Fruit fly (Drosophila melanogaster) whole organism, pupa: ENCODE results near the gene CG9515.
A peak's percentile ranks its signal among the peaks of the same experiment; 100 is the strongest.

ENCODE experiments used
- CG10348 ChIP-seq: fragments of 200-800 bp; sonication (Bioruptor generic); IDR thresholded peaks from 2 replicates; pipeline ENCODE4 v1.3.6; 2022; ENCODE audit warnings: missing biosample characterization, missing genetic modification characterization
- CG13204 ChIP-seq: fragments of 200-800 bp; sonication (Bioruptor generic); optimal IDR thresholded peaks from 2 replicates; lab custom pipeline; 2018; ENCODE audit warnings: missing biosample characterization, mild to moderate bottlenecking, missing genetic modification characterization, moderate library complexity
- CG15710 ChIP-seq: fragments of 200-800 bp; sonication (Bioruptor generic); optimal IDR thresholded peaks from 2 replicates; lab custom pipeline; 2018; ENCODE audit warnings: missing biosample characterization, mild to moderate bottlenecking, missing genetic modification characterization, moderate library complexity
- CG8301 ChIP-seq: fragments of 200-800 bp; sonication (Bioruptor generic); optimal IDR thresholded peaks from 2 replicates; lab custom pipeline; 2018; ENCODE audit warnings: missing biosample characterization, mild to moderate bottlenecking, missing genetic modification characterization
- D1 ChIP-seq: fragments of 200-800 bp; sonication (Bioruptor generic); optimal IDR thresholded peaks from 2 replicates; lab custom pipeline; 2018; ENCODE audit warnings: missing biosample characterization, mild to moderate bottlenecking, missing genetic modification characterization, moderate library complexity
- EcR ChIP-seq: fragments of 200-800 bp; sonication (Bioruptor generic); optimal IDR thresholded peaks from 3 replicates; lab custom pipeline; 2019; ENCODE audit warnings: missing biosample characterization, missing genetic modification characterization, mild to moderate bottlenecking, moderate library complexity, missing genetic modification reagents
- Pif1A ChIP-seq: fragments of 200-800 bp; sonication (Bioruptor generic); optimal IDR thresholded peaks from 3 replicates; lab custom pipeline; 2016; ENCODE audit warnings: missing biosample characterization, missing genetic modification characterization
- Snoo ChIP-seq: fragments of 200-800 bp; sonication (Bioruptor generic); optimal IDR thresholded peaks from 3 replicates; lab custom pipeline; 2017; ENCODE audit warnings: missing biosample characterization, mild to moderate bottlenecking, missing genetic modification characterization, inconsistent platforms
- fd96Ca ChIP-seq: fragments of 200-800 bp; sonication (Bioruptor generic); IDR thresholded peaks from 3 replicates; pipeline ENCODE4 v1.3.6; 2022; ENCODE audit warnings: missing biosample characterization, missing genetic modification characterization
- gl ChIP-seq: fragments of 200-800 bp; sonication (Bioruptor generic); optimal IDR thresholded peaks from 2 replicates; lab custom pipeline; 2018; ENCODE audit warnings: missing biosample characterization, mild to moderate bottlenecking, missing genetic modification characterization

DNA sequence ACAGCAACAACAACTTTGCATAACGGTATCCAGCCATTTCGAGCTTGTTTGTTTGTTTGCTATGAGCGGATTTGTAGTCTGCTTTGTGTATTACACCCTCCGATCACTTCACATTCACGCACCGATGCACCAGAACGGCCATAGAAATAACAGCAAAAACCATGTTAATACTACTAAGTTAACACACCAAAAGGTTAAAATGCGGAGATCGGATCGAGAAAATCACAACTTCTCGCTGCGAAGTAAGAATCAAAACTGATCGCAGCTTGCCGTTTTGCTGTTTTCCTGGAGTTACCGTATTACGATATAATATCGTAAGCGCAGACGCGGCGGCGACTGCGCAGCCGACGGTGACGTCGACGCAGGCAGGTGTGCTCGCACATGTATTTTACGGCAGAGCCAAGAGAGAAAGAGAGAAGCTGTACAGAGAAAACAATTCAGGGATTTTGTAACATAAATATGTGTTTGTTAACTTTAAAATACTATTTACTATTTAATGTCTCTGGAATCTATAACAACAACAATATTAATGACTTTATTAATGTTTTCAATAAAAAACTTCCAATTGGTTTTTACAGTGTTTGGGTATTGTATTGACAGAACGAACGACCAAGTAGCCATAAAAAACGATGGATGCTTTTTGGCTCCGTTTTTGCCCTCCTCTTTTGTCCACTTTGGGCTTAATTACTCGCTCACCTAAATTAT is 41.7 kb upstream of the CG9515 start, which contains the start of gene CG13101:
- TF ChIP-seq EcR (GFP tag; lab: Kevin White, UChicago) (no peak), gl (peak; percentile 78), Pif1A (GFP tag; lab: Kevin White, UChicago) (peak; percentile 85), fd96Ca (GFP tag; lab: Robert Waterston, UW) (peak; percentile 89), CG10348 (GFP tag; lab: Robert Waterston, UW) (peak; percentile 84; the same call in 1 of the 2 replicates), CG8301 (peak; percentile 95), CG13204 (GFP tag; lab: Kevin White, UChicago) (peak; percentile 63), Snoo (tag; lab: Kevin White, UChicago) (peak; percentile 90), D1 (peak; percentile 90), CG15710 (tag; lab: Kevin White, UChicago) (peak; percentile 94)
